Fruit fly (Drosophila melanogaster): ENCODE results near the gene CG7379.

Gene CG7379

DNA sequence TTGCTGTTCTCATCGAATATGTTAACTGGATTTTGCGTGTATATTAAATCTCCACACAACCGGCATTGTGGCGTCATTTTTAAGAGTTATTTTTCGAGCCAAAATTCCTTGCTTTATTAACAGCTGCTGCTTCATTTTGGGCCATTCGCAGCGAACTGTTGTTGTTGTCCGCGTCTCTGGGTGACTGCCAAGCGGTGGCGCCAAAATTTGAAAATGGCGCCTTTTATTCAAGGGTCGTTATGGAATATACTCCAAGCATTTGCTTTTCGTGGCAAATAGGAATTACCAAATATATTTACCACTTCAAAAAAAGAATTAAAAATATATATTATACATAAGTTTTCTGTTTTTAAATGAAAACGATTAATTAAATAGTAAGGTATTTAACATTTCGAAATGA is 7.0 kb upstream of the CG7379 start, which contains the start of gene Nnk:
Nnk (minus strand) TSS at position 158 of the 400 bp plus-strand sequence.
- TF ChIP-seq CG17801 (GFP tag; optimal IDR thresholded peaks at IDR 0.05; ENCODE audit: partially characterized antibody), result no peak

DNA sequence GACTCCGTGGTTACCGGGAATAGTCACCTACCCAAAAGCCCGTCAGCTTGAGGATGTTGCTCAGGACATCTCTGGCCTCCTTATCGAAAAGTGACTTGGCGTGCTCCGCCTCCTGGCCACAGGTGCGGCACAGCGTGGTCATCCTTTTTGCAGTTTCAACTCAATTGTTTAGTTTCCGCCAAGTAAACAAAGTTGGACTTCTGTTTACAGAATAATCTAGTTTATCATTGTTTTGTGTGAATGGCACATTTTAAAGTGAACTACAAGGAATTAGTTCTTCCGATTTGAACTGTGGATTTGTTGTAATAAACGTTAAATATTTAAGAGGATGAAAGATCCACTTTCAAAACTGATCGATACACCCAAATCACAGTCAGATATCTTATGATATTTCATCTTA is 4.9 kb upstream of the CG7379 start, which contains the start of gene CG17806:
CG17806 (minus strand) TSS at position 236 of the 400 bp plus-strand sequence.
- TF ChIP-seq CG17801 (GFP tag; optimal IDR thresholded peaks at IDR 0.05; ENCODE audit: partially characterized antibody), result peak; percentile 11

DNA sequence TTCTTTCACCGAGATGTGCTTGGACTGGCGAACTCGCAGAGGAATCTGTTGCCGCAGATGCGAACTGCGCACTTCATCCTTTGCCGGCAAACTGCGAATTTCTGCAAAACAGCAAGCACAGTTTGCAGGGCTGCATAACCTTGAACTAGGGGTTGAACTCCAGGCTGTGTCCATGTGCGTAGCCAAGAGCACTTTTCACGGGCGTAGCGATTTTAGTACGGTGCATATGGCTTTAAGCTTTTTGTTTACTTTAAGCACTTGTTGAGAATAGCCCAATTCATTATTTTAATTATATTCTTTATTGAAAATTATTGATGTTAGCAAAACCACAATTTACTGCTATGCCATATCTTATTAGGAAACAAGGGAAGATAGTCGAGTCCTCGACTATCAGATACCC is 3.2 kb upstream of the CG7379 start, which contains the start of gene CG17803:
CG17803 (minus strand) TSS at position 249 of the 400 bp plus-strand sequence.
- no peak for TF ChIP-seq CG17801 (GFP tag; optimal IDR thresholded peaks at IDR 0.05; ENCODE audit: partially characterized antibody)

DNA sequence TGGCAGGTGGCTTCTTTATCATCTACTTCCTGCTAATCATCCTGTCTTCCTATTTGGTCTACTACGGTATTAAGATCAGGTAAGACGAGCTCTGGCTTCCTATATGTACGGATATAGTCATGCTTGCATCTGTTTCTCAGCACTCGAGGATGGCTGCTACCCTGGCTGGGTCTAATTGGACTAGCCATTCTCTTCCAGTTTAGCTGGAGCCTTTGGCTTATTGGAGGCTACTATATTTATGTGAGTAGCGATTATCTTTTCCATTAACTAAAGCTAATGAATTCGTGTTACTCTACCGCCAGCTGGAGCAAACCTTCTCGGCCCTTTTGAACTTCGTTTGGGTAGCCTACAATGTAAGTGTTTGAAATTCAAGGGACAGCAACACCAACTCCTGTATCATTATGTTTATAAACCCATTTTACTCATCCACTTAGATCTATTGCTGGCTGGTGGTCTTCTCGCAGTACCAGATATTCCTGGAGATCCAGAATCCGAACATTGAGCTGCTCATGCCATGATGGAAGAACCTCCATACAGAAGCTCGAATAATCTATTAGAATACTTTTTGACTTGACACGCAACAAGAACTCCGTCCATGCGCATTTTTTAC is 2.4 kb downstream of the CG7379 start:
- TF ChIP-seq CG17801 (GFP tag; optimal IDR thresholded peaks at IDR 0.05; ENCODE audit: partially characterized antibody), result no peak

DNA sequence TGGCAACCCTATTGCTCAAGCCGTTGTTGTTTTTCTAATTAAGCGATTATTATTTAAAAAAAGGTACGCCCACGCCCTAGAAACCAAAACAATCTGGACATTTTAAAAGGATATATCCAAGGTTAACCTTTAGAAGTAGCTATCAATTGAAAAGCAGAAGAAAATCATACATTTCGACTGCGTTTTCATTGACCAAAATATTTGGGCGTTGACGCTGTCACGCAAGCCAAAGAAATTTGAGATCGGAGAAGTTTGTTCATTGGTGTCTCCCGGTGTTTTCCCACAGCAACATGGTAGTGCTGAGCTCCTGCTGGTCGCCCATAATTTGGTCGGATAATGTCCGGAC is 3.1 kb downstream of the CG7379 start, which contains the start of gene pasi1:
pasi1 (plus strand) TSS at position 1 of the 346 bp plus-strand sequence.
- TF ChIP-seq CG17801 (GFP tag; optimal IDR thresholded peaks at IDR 0.05; ENCODE audit: partially characterized antibody), result no peak

DNA sequence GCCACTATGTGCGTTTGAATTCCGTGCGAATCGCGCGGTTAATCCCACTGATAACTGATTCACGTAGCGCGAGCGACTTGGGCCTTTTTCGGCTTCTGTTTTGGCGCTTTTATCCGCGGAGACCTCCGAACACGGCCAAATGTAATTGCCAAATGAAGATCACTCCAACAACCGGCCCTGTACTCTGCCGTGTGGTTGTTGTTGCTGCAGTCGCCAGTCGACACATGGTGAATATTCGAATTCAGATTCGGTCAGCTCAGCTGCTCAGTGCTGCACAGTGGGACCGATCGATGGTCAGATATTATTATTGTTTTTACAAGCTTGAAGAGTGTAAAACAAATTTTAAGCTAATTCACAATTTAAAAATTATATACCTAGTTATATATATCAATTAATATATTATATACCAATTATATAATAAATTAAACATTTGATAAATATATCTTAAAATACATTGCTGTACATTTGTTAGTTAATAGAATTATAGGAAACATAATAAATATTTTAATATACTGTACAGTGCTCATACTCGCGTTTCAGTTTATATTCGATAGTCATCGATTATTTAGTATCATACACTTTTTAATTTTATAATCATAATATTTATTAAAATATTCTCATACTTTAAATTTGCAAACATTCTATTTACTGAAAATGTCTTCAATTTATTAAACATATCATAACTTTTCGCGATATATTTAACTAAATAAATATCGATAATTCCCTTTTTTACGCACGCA is 3.6 kb downstream of the CG7379 start, which contains the start of gene CG43102:
CG43102 (minus strand) TSS at position 156 of the 740 bp plus-strand sequence.
- TF ChIP-seq CG17801 (GFP tag; optimal IDR thresholded peaks at IDR 0.05; ENCODE audit: partially characterized antibody), result peak; percentile 68

DNA sequence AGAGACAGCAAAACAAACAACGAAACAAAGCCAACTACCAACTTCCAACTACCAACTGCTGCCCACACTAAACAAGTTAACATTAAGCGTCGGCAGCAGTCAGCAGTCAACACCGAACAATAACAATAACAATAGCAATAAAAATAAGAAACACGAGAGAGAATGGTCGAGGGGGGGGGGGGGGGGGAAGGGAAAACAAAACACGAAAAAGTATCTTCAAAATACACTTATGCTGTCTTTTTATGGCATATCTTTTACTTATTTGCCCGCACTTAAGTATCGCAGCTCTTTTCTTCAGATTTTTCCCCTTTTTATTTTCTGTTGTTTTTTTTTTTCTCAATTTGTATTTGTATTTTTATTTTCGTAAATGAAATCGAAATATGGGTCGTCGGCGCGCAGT is 4.8 kb downstream of the CG7379 start:
- peak; percentile 58 for TF ChIP-seq CG17801 (GFP tag; optimal IDR thresholded peaks at IDR 0.05; ENCODE audit: partially characterized antibody)

DNA sequence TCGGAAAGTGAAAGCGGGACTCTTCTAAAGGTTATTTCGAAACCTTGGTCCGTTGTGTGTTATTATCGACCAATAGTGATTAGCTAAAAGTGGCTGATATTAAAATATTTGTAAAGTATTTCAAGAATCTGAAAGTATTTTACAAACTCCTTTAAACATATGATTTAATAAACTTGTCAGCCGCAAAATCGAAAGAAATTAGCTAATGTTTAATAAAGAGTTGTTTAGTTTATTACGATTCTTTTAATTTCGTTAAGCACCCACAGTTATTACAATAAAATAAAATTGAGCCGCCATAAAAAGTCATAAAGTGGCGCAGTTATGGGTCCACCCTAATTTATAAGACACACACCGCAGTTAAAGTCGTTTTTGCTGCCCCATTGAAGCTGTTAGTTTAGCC is 8.2 kb downstream of the CG7379 start:
- TF ChIP-seq CG17801 (GFP tag; optimal IDR thresholded peaks at IDR 0.05; ENCODE audit: partially characterized antibody), result no peak

DNA sequence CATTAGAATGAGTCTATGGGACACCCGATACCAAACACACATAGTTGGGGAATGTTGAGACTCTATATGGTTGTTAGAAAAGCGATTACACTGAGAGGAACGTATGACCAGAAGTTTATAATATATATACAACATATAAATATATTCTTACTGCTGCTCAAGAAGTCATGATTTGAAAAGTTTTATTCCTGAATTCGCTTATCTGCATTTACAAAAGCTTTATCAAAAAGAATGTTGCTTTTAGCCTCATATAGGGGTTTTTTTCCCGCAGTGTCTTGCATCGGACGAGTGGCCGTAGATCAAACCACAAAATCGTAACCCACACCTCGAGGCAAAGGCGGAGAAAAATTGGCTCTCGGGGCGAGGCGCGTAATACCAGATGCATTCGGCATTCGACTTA is 10.3 kb downstream of the CG7379 start:
- TF ChIP-seq CG17801 (GFP tag; optimal IDR thresholded peaks at IDR 0.05; ENCODE audit: partially characterized antibody), result no peak

DNA sequence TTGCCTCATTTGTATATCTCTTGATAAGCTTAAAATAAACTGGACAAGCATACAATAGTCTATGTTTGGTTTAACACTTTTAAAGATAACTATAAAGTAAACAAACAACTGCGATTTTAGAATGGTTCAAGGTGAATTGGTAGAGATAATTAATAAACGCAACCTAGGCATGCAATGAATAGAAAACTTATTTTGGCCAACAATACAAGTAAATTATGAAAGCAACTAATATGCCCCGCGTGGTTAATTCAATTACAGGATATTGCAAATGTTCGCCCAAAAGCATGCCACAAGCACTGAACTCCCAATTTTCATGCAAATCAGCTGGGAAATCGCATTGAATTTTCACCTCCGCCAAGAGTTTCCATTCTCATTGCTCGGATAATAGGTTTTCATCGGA is 13.9 kb downstream of the CG7379 start:
- no peak for TF ChIP-seq CG17801 (GFP tag; optimal IDR thresholded peaks at IDR 0.05; ENCODE audit: partially characterized antibody)

DNA sequence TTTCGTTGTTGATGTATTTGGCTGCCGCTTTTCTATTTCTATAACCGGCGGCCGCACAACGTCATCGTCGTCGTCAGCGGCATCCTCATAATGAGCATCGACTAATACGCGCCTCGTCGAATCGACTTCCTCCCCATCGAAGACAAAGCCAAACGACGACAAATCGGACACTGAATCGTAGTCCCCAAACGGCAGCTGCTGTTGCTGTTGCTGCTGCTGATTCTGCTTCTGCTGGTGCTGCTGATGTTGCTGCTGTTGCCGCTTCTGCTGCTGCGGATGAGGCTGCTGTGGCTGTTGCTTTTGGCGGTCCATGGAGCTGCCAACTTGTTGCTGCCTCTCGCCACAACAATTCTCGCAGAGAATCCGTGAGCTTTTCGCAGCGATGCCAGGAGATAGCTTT is 15.0 kb downstream of the CG7379 start:
- no peak for TF ChIP-seq CG17801 (GFP tag; optimal IDR thresholded peaks at IDR 0.05; ENCODE audit: partially characterized antibody)

DNA sequence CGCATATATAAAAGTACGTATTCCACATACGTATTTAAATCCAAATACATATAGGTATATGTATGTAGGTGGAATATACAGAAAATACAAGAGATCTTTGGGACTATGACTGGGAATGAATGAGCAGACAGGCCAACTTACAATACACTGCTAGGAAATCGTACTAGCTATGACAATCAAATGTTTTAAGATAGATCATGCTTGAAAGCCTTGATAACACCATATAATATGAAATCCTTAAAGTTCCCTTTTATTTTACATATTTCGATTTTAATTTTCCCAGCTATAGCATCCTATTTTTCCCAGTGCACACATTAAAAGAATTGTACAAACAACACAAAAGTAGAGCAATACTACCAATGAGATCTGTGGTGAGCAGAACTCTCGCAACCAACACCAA is 16.7 kb downstream of the CG7379 start:
- TF ChIP-seq CG17801 (GFP tag; optimal IDR thresholded peaks at IDR 0.05; ENCODE audit: partially characterized antibody), result peak; percentile 41

DNA sequence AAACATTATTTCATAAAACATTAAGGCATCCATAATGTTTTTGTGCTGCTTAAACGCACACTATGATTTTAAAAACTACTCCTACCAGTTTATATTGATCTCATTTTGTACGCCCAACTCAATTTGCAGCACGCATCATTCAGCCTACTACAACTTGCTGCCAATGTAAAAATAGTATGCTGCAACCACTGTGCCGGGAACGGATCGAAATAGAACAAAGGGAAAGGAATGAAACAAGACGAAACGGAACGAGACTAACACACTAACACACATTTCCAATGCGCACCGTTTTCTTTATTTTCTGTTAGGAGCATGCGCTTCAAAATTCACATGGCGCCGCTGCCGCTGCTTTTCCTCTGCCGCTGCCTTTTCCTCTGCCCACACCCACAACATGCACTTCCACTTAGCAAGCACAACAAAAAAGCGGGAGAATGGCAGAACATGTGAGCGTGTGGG is 21.1 kb downstream of the CG7379 start:
- no peak for TF ChIP-seq CG17801 (GFP tag; optimal IDR thresholded peaks at IDR 0.05; ENCODE audit: partially characterized antibody)

DNA sequence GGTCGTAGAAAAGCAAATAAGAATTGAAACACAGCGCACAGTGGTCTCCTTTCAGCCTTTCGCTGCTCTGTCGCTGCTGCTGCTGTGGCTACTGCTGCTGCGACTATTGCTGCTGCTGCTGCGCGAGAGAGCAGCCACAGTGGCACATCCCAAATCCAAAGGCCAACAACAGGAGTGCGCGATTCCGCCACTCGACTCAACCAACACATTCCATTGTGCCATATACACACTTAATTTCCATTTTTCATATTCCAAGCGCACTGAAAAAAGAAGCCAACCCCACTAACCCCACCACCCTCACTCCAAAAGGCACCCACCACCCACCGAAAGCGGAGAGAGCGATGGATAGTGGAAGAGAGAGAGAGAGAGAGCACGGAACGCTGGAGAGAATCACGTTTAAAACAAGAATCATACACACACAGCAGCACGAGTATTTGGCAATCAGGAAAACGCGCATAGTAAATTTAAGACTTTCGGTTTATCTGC is 22.0 kb downstream of the CG7379 start:
- no peak for TF ChIP-seq CG17801 (GFP tag; optimal IDR thresholded peaks at IDR 0.05; ENCODE audit: partially characterized antibody)

DNA sequence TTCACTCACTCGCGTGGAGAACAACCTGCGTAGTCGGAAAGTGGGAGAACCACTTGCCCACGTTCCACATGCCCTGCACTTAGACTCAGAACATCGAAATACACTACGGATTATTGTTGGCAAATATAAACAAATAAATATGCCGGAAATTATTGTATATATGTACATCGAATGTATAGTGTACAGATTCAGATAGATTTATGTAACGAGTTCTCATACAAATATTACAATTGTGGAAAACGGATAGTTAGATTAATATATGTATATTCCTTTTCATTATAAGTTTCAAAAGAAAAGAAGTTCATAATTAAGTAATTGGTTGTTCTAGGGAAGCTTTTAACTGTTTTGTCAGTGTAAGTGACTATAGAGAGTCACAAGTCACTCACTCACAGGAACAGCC is 23.6 kb downstream of the CG7379 start:
- no peak for TF ChIP-seq CG17801 (GFP tag; optimal IDR thresholded peaks at IDR 0.05; ENCODE audit: partially characterized antibody)

DNA sequence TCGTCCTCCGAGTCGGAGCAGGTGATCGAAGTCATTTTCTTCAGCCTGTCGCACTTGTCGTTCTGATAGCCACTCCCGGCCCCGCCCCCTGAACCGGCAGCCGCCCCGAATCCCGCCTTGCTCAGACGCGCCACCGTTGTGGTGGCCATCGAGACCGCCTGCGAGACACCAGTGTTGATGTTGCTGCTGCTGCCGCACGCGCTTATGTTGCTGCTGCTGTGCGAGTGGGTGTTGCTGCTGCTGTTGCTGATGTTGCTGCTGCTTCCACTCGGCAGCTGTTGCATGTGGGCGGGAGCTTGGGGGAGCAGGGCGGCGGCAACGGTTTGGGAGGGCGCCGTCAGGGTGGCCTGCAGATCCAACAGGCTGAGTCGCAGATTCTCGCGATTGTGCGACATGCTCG is 24.2 kb downstream of the CG7379 start:
- no peak for TF ChIP-seq CG17801 (GFP tag; optimal IDR thresholded peaks at IDR 0.05; ENCODE audit: partially characterized antibody)
